Fruit fly (Drosophila melanogaster): ENCODE results near the gene pip.

The pip gene

DNA sequence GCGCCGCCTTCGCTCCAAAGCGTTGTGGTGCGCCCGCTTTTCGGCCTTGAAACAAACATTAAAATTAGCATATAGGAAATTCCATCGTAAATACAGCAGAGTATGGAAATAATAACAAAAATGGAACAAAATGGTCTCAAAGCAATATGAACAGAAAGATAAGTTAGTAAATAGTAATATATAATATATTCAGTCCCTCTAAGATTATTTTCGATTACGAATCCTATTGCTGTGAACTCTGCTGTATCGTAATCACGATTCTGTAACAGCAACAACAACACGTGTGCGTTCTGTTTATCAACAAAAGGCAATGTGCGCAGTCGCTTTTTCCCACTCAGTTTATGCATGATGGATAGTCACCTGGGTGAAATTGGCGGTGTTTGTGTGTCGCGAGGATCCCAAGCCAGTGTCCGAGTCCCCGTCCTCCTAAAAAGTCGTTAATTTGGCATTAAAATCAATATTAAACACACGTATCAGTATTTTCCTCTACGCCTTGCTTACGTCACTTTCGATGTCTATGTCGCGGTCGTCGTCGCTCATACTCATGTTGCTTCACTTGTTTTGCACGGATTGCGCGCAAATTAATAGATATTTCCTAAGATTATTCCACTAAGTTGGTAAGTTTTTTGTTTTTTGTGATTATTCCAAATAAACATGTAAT, 73.8 kb downstream of the pip start, which contains the start of the genes CG42374 and Mettl5 (continued):
- TF ChIP-seq Dref (GFP tag; IDR thresholded peaks at IDR 0.05) (no peak), prd (optimal IDR thresholded peaks at IDR 0.05) (no peak), prd (GFP tag; IDR thresholded peaks at IDR 0.05) (peak; percentile 44; the same call in 1 of the 3 replicates), CG7556 (GFP tag; optimal IDR thresholded peaks at IDR 0.05) (peak; percentile 62), cas (GFP tag; IDR thresholded peaks at IDR 0.05) (no peak), Hmx (GFP tag; optimal IDR thresholded peaks at IDR 0.05) (no peak), maf-S (GFP tag; optimal IDR thresholded peaks at IDR 0.05) (no peak), CG32767 (GFP tag; IDR thresholded peaks at IDR 0.05) (no peak), sd (tag; optimal IDR thresholded peaks at IDR 0.05) (peak; percentile 27), dpn (GFP tag; optimal IDR thresholded peaks at IDR 0.05) (no peak), Mrtf (GFP tag; IDR thresholded peaks at IDR 0.05) (no peak), B-H1 (GFP tag; IDR thresholded peaks at IDR 0.05) (no peak; the same call in 2 of the 3 replicates), CG31441 (GFP tag; IDR thresholded peaks at IDR 0.05) (peak; percentile 12; the same call in 1 of the 2 replicates), aop (GFP tag; IDR thresholded peaks at IDR 0.05) (no peak), CG12236 (GFP tag; optimal IDR thresholded peaks at IDR 0.05) (no peak), CG30403 (GFP tag; optimal IDR thresholded peaks at IDR 0.05) (peak; percentile 34), ro (GFP tag; IDR thresholded peaks at IDR 0.05) (no peak), Stat92E (GFP tag; optimal IDR thresholded peaks at IDR 0.05) (no peak), CG4404 (GFP tag; IDR thresholded peaks at IDR 0.05) (no peak), Sox100B (GFP tag; optimal IDR thresholded peaks at IDR 0.05) (peak; percentile 14), CG18599 (GFP tag; optimal IDR thresholded peaks at IDR 0.05) (peak; percentile 45), stwl (tag; optimal IDR thresholded peaks at IDR 0.05) (no peak), CG12769 (tag; optimal IDR thresholded peaks at IDR 0.05) (peak; percentile 64), br (optimal IDR thresholded peaks at IDR 0.05) (no peak), disco-r (GFP tag; optimal IDR thresholded peaks at IDR 0.05) (no peak), CG3281 (GFP tag; optimal IDR thresholded peaks at IDR 0.05) (peak; percentile 70), Opbp (GFP tag; IDR thresholded peaks at IDR 0.05; ENCODE audit: partially characterized antibody) (no peak), CG2120 (GFP tag; optimal IDR thresholded peaks at IDR 0.05) (peak; percentile 32), crol (GFP tag; IDR thresholded peaks at IDR 0.05) (no peak), pum (GFP tag; optimal IDR thresholded peaks at IDR 0.05) (no peak), CG1647 (GFP tag; optimal IDR thresholded peaks at IDR 0.05) (no peak), CG33213 (GFP tag; optimal IDR thresholded peaks at IDR 0.05) (no peak), lilli (GFP tag; optimal IDR thresholded peaks at IDR 0.05) (peak; percentile 13), vnd (GFP tag; IDR thresholded peaks at IDR 0.05; ENCODE audit: partially characterized antibody) (no peak), ewg (GFP tag; optimal IDR thresholded peaks at IDR 0.05) (peak; percentile 11), nom (GFP tag; optimal IDR thresholded peaks at IDR 0.05) (no peak), chm (GFP tag; IDR thresholded peaks at IDR 0.05) (no peak), wor (GFP tag; IDR thresholded peaks at IDR 0.05) (no peak), vfl (GFP tag; optimal IDR thresholded peaks at IDR 0.05) (no peak), CG8765 (GFP tag; IDR thresholded peaks at IDR 0.05) (no peak), cad (GFP tag; optimal IDR thresholded peaks at IDR 0.05) (no peak), sr (GFP tag; IDR thresholded peaks at IDR 0.05) (no peak), CG3995 (GFP tag; optimal IDR thresholded peaks at IDR 0.05) (no peak), chn (GFP tag; optimal IDR thresholded peaks at IDR 0.05) (peak; percentile 7), CG18764 (GFP tag; optimal IDR thresholded peaks at IDR 0.05) (no peak), CG6765 (GFP tag; optimal IDR thresholded peaks at IDR 0.05) (peak; percentile 29), rib (GFP tag; IDR thresholded peaks at IDR 0.05) (no peak), Sry-δ (GFP tag; optimal IDR thresholded peaks at IDR 0.05) (no peak), Nf-YC (tag; optimal IDR thresholded peaks at IDR 0.05) (no peak), CG7963 (GFP tag; IDR thresholded peaks at IDR 0.05; ENCODE audit: partially characterized antibody) (no peak), da (GFP tag; optimal IDR thresholded peaks at IDR 0.05) (no peak), tin (GFP tag; optimal IDR thresholded peaks at IDR 0.05) (no peak)
